Fruit fly (Drosophila melanogaster): ENCODE results near the gene CG46310.

DNA sequence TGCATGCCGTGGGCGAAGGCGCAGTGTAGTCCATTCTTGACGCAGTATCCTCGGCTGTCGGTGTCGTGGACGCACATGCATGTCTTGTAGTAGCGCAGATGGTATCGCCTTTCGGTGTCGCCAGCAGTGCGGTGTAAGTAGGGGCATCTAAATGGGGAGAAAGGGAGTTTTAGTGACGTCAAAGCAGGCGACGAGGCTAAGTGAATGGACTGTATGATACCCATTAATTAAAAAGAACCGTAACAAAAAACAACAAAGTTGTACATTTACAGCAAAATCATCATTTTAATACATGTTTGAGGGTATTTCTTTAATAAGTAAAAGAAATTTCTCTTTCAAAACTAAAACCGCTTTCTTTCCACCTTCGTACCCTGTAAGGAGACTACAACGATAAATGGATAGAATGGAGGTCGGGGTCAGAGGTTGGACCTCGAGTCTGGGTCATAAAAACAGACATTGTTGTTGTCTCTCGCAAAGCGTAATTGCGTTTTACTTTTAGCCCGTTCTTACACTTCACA is 17.3 kb upstream of the CG46310 start:
- no peak for TF ChIP-seq Eip93F (GFP tag; optimal IDR thresholded peaks at IDR 0.05)
- no peak for TF ChIP-seq spab (GFP tag; optimal IDR thresholded peaks at IDR 0.05)
- no peak for TF ChIP-seq CG6808 (GFP tag; optimal IDR thresholded peaks at IDR 0.05)
- TF ChIP-seq CG6854 (GFP tag; optimal IDR thresholded peaks at IDR 0.05): no peak
- no peak for TF ChIP-seq CG8119 (GFP tag; IDR thresholded peaks at IDR 0.05)
- TF ChIP-seq Sox102F (GFP tag; optimal IDR thresholded peaks at IDR 0.05): no peak
- TF ChIP-seq Gug (GFP tag; IDR thresholded peaks at IDR 0.05): no peak
- TF ChIP-seq CG6792 (GFP tag; optimal IDR thresholded peaks at IDR 0.05): no peak
- no peak for TF ChIP-seq vri (GFP tag; optimal IDR thresholded peaks at IDR 0.05)
- no peak for TF ChIP-seq CG3032 (tag; optimal IDR thresholded peaks at IDR 0.05)
- no peak for TF ChIP-seq CG3919 (GFP tag; optimal IDR thresholded peaks at IDR 0.05)
